Worm (Caenorhabditis elegans) whole organism, late embryonic: ENCODE measurements around the gene ZK262.8.

Experiments used
- Y22D7AL.16 ChIP-seq: sonication (generic microtip); optimal IDR thresholded peaks from 2 replicates; lab custom pipeline; 2016; ENCODE audit warnings: missing genetic modification characterization, missing compliant biosample characterization
- ceh-31 ChIP-seq: sonication (generic microtip); optimal IDR thresholded peaks from 2 replicates; lab custom pipeline; 2016; ENCODE audit warnings: missing genetic modification characterization, missing compliant biosample characterization
- ceh-45 ChIP-seq: fragments of 200-800 bp; sonication (Bioruptor generic); IDR thresholded peaks from 2 replicates; pipeline ENCODE4 v1.3.6; 2022; ENCODE audit warnings: missing genetic modification reagents, missing genetic modification characterization, missing compliant biosample characterization
- ceh-6 ChIP-seq: fragments of 200-800 bp; sonication (Bioruptor generic); optimal IDR thresholded peaks from 2 replicates; lab custom pipeline; 2018; ENCODE audit warnings: mild to moderate bottlenecking, missing genetic modification characterization, missing compliant biosample characterization
- dve-1 ChIP-seq: sonication (generic microtip); optimal IDR thresholded peaks from 2 replicates; lab custom pipeline; 2017; ENCODE audit warnings: antibody characterized with exemption, mild to moderate bottlenecking, missing genetic modification characterization, missing compliant biosample characterization
- eyg-1 ChIP-seq: sonication (generic microtip); optimal IDR thresholded peaks from 2 replicates; lab custom pipeline; 2016; ENCODE audit warnings: missing genotype, missing genetic modification characterization, missing compliant biosample characterization
- fkh-6 ChIP-seq: sonication (generic microtip); optimal IDR thresholded peaks from 2 replicates; lab custom pipeline; 2016; ENCODE audit warnings: missing genetic modification characterization, missing compliant biosample characterization
- hlh-15 ChIP-seq: sonication (generic microtip); optimal IDR thresholded peaks from 2 replicates; lab custom pipeline; 2016; ENCODE audit warnings: missing genetic modification characterization, missing compliant biosample characterization
- pros-1 ChIP-seq: fragments of 150-350 bp; optimal IDR thresholded peaks from 2 replicates; lab custom pipeline; 2014; ENCODE audit warnings: missing biosample characterization, missing genetic modification reagents, missing genetic modification characterization
- zip-5 ChIP-seq: sonication (generic microtip); optimal IDR thresholded peaks from 2 replicates; lab custom pipeline; 2016; ENCODE audit warnings: missing genetic modification characterization, missing compliant biosample characterization

DNA sequence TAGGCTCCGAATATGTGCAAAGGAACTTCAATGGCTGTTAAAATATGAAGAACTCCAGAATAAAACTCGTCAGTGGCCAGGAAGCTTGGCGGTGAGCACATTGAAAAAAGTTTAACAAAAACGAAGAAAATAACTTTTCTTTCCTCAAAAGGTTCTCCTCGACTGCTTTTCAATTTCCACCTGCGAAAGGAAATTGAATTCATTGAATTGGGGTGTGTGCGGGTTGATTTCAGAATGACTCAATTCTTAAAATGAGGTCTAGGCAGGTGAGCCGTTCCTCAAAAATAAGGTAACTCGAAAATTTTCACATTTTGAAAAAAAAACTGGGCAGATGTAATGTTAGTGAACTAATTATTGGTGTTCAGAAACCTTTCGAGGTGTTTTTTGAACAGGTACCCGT, 35.2 kb downstream of the ZK262.8 start, which contains the start of gene srh-182:
- TF ChIP-seq hlh-15 (no peak), fkh-6 (tag; lab: Kevin White, UChicago) (no peak), ceh-45 (GFP tag; lab: Robert Waterston, UW) (no peak), zip-5 (no peak), ceh-31 (tag; lab: Kevin White, UChicago) (no peak), ceh-6 (GFP tag; lab: Kevin White, UChicago) (no peak), eyg-1 (no peak), pros-1 (tag; lab: Kevin White, UChicago) (no peak), dve-1 (no peak), Y22D7AL.16 (tag; lab: Kevin White, UChicago) (no peak)
